Worm (Caenorhabditis elegans) whole organism, dauer: ENCODE results near the gene F37A8.5.

ENCODE experiments used
- unc-62 ChIP-seq: sonication (generic microtip); optimal IDR thresholded peaks from 2 replicates; lab custom pipeline; 2017; ENCODE audit warnings: missing biosample characterization, missing genetic modification reagents, missing genetic modification characterization

Gene F37A8.5

ce11 chrIII:3979980-3980631 lies 23.7 kb downstream of the F37A8.5 start:
- no peak for TF ChIP-seq unc-62 (GFP tag; lab: Kevin White, UChicago)

DNA sequence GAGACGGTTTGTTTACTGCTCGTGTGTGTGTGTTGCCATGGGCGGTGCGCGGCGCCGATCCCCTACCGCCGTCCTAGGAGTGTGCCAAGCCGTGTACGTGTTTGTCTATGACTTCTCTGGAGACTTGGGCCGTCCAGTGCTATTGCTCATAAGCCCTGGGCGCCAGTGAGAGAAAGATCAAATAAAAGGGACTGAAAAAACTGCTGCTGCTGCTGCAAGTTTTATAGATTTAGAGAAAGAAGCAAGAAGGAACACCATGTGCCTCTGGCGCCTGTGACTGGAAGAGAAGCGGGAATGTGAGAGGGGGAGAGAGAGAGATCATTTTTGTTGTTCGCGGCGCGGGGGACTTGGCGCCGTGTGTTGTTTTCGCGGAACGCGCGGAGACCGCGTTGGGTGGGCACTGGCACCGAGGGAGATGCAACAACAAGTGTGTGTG lies 27.6 kb downstream of the F37A8.5 start:
- no peak for TF ChIP-seq unc-62 (GFP tag; lab: Kevin White, UChicago)

DNA sequence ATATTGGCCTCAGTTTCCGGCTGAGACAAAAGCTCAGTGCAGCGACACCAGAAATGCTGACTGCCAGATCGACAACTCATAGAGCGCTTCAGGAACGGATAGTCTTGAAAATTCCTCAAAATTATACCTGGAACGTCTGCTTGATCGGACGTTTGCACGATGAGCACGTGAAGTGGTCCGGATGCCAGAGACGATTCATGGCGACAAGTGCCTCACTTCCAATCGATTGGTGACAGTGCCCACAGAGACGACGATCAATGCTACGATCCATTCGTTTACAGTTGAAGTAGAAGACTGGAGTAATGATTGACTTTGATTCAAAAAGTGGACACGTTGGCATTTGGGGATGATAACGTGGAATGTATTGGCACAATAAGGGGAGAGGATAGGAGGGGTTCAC lies 29.9 kb downstream of the F37A8.5 start, which contains the start of gene Y1A5A.1:
Y1A5A.1 (minus strand) TSS at position 294 of the 400 bp plus-strand sequence.
- no peak for TF ChIP-seq unc-62 (GFP tag; lab: Kevin White, UChicago)

DNA sequence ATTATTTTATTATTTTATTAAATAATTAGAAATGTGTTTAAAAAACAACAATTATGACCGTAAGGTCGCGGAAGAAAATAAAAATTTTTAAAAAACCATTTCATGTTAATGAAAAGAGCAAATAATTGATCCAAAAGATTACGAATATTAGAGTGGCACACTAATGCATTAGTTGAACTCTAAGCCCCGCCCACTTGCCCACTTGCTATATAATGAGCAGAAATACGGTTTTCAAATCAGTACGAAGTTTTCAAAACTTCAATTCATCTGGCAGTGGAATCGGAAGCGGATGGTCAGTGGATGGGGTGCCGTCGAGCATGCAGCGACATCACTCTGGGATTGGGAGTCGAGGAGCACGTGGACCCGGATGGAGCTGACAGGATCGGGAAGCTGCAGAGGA lies 31.3 kb downstream of the F37A8.5 start, which contains the start of gene C36E8.6:
C36E8.6 (plus strand) TSS at position 301 of the 400 bp plus-strand sequence.
- TF ChIP-seq unc-62 (GFP tag; lab: Kevin White, UChicago): no peak

- no peak for TF ChIP-seq unc-62 (GFP tag; lab: Kevin White, UChicago)
Observed at ce11 chrIII:3991362-3991761, 34.9 kb downstream of the F37A8.5 start.

DNA sequence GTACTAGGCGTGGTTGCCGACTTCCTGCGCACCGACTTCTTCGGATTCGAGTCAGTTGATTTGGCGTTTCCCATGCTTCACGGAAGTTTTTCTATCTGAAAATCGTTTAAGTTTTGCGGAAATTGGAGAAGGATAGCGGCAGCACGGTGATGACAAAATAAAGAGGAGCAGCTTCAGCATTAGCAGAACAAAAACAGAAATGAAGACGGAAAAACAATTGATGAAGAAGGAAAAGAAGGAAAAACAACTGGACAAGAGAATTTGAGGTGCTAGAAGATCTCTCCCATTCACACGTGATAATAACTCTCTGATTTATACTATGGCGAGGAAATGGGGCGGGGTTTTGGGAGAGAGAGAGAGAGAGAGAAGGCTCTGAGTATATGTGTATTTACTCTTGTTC lies 35.7 kb downstream of the F37A8.5 start, which contains the start of gene glb-11:
glb-11 (minus strand) TSS at position 101 of the 400 bp plus-strand sequence.
- no peak for TF ChIP-seq unc-62 (GFP tag; lab: Kevin White, UChicago)

DNA sequence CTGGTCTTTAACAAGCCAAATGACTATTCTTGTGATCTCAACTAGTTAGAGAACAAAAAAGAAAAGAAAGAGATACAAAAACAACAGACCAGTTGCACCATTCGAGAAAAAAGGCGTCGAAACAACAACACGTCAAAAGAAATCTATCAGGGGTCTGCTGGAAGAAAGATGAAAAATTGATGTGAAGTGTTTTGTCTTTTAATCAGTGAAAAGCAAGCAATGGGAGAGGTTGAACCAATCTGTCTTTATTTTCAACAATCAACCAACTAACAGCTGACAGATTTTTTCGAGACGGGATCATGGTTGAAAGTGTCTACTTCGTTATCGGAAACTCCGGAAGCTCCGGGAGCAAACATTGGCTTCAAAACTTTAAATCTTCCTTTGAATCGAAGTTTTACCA lies 38.0 kb downstream of the F37A8.5 start:
- no peak for TF ChIP-seq unc-62 (GFP tag; lab: Kevin White, UChicago)

- no peak for TF ChIP-seq unc-62 (GFP tag; lab: Kevin White, UChicago)
Observed at ce11 chrIII:4004064-4004580, 47.7 kb downstream of the F37A8.5 start, which contains the start of gene tif-1A. TSS of gene tif-1A (minus strand) at chrIII:4004114.

DNA sequence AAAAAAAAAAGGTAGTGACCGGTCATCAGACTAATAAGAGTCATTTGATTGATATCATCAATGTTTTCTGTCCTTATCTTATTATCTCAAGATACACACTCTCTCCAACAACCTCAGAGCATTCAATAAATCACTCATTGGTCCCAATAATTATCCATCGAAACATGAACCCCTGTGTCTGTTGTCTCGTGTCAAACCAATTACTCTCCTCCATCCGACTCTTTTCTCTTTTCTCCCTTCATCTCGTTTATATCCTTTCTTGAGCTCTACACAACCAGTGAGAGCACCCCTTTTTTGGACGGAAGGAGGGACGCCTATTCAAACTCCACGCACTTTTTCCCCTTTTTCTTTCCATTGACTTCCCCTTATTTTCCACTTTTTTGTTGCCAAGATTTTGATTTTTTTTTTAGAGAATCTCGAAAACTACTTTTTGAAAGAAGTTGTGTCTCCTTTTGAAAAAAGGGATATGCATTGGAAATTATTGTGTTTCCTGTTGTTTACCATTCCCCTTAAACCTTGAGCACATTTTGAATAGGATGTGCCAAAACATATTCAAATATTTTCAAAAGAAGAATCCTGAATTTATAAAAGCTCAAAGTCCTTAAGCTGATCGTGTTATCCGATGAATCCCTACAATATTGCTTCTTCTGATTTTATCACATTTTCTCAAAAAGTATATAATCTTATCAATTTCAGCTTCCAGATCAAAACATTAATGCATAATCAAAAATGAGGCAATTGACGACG lies 49.2 kb downstream of the F37A8.5 start, which contains the start of gene pxd-1:
pxd-1 (plus strand) TSS at position 697 of the 747 bp plus-strand sequence.
- no peak for TF ChIP-seq unc-62 (GFP tag; lab: Kevin White, UChicago)

DNA sequence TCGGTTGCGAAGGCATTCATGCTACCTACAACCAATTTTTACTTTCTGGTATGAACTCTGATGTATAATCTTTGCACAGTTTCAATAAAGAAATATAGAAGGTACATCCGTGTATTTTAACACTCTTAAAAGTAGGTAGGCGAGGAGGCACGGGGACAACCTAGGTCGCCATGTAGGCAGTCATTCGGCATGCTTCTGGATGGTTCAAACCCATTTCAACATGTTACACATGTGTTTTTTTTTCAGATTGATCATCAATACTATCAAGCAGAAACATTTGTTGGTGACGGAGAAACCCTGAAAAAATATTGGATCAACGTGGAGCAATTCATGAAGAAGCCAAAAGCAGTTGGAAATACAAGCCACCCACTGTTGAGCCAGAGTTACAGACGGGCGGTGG lies 50.6 kb downstream of the F37A8.5 start:
- TF ChIP-seq unc-62 (GFP tag; lab: Kevin White, UChicago): no peak
